Worm (Caenorhabditis elegans) whole organism, L4 larva: ENCODE results near the gene gldi-8.

Source experiments
- D1046.2 ChIP-seq: fragments of 200-800 bp; sonication (Bioruptor generic); IDR thresholded peaks from 2 replicates; pipeline ENCODE4 v1.3.6; 2022; ENCODE audit warnings: missing genetic modification characterization, missing compliant biosample characterization
- T20F7.1 ChIP-seq: fragments of 200-800 bp; sonication (Bioruptor generic); optimal IDR thresholded peaks from 2 replicates; lab custom pipeline; 2018; ENCODE audit warnings: mild to moderate bottlenecking, missing genetic modification characterization, missing compliant biosample characterization
- T26A8.4 ChIP-seq: fragments of 200-800 bp; sonication (Bioruptor generic); IDR thresholded peaks from 2 replicates; pipeline ENCODE4 v1.3.6; 2022; ENCODE audit warnings: missing genetic modification characterization, missing compliant biosample characterization
- Y75B8A.6 ChIP-seq: fragments of 200-800 bp; sonication (Bioruptor generic); IDR thresholded peaks from 2 replicates; pipeline ENCODE4 v1.3.6; 2022; ENCODE audit warnings: missing genetic modification reagents, missing genetic modification characterization, missing compliant biosample characterization
- ZK337.2 ChIP-seq: fragments of 200-800 bp; sonication (Bioruptor generic); IDR thresholded peaks from 2 replicates; pipeline ENCODE4 v1.3.6; 2022; ENCODE audit warnings: missing genetic modification reagents, missing genetic modification characterization, missing compliant biosample characterization
- ZK546.5 ChIP-seq, 2 experiments: sonication (generic microtip); optimal IDR thresholded peaks; 2 replicates each; lab custom pipeline; 2017; ENCODE audit warnings: missing biosample characterization in 2 of 2, missing genetic modification characterization in 2 of 2
- aha-1 ChIP-seq: fragments of 150-350 bp; peaks from one replicate; lab custom pipeline; 2014; ENCODE audit warnings: missing biosample characterization, missing genetic modification characterization
- aly-2 ChIP-seq: sonication (generic microtip); optimal IDR thresholded peaks from 2 replicates; lab custom pipeline; 2018; ENCODE audit warnings: missing biosample characterization, missing genetic modification characterization
- ama-1 ChIP-seq: fragments of 150-350 bp; optimal IDR thresholded peaks from 2 replicates; lab custom pipeline; 2014; ENCODE audit warnings: inconsistent platforms, mixed read lengths
- arid-1 ChIP-seq: fragments of 200-800 bp; sonication (Bioruptor generic); conservative IDR thresholded peaks from 2 replicates; pipeline ENCODE4 v1.3.6; 2022; ENCODE audit warnings: missing genetic modification reagents, missing genetic modification characterization, missing compliant biosample characterization
- ceh-28 ChIP-seq: fragments of 150-350 bp; optimal IDR thresholded peaks from 2 replicates; lab custom pipeline; 2014; ENCODE audit warnings: missing biosample characterization, missing genetic modification reagents, missing genetic modification characterization
- ceh-44 ChIP-seq: fragments of 200-800 bp; sonication (Bioruptor generic); IDR thresholded peaks from 2 replicates; pipeline ENCODE4 v1.3.6; 2022; ENCODE audit warnings: missing genetic modification reagents, missing genetic modification characterization, missing compliant biosample characterization
- ceh-62 ChIP-seq: sonication (generic microtip); optimal IDR thresholded peaks from 2 replicates; lab custom pipeline; 2017; ENCODE audit warnings: missing biosample characterization, missing genetic modification characterization
- cey-2 ChIP-seq: sonication (generic microtip); optimal IDR thresholded peaks from 3 replicates; lab custom pipeline; 2017; ENCODE audit warnings: missing genetic modification characterization, mild to moderate bottlenecking, missing compliant biosample characterization, antibody characterized with exemption, borderline replicate concordance; ENCODE audit not compliant: insufficient read depth
- daf-12 ChIP-seq: fragments of 150-350 bp; optimal IDR thresholded peaks from 2 replicates; lab custom pipeline; 2014; ENCODE audit warnings: missing biosample characterization, missing genetic modification reagents, missing genetic modification characterization
- daf-16 ChIP-seq, 3 experiments: sonication (generic microtip); optimal IDR thresholded peaks; 2 replicates each; lab custom pipeline; 2016 to 2017; ENCODE audit warnings: missing genetic modification characterization in 3 of 3, missing genetic modification reagents in 3 of 3, mild to moderate bottlenecking in 2 of 3, missing compliant biosample characterization in 2 of 3, missing biosample characterization in 1 of 3, moderate library complexity in 1 of 3
- daf-8 ChIP-seq: fragments of 200-800 bp; sonication (Bioruptor generic); IDR thresholded peaks from 2 replicates; pipeline ENCODE4 v1.3.6; 2022; ENCODE audit warnings: missing genetic modification characterization, missing compliant biosample characterization
- dmd-6 ChIP-seq: fragments of 200-800 bp; sonication (Bioruptor generic); IDR thresholded peaks from 2 replicates; pipeline ENCODE4 v1.3.6; 2022; ENCODE audit warnings: missing genetic modification reagents, missing genetic modification characterization, missing compliant biosample characterization
- dmd-8 ChIP-seq: fragments of 200-800 bp; sonication (Bioruptor generic); IDR thresholded peaks from 2 replicates; pipeline ENCODE4 v1.3.6; 2022; ENCODE audit warnings: missing genetic modification characterization, missing compliant biosample characterization
- dpl-1 ChIP-seq: fragments of 150-350 bp; optimal IDR thresholded peaks from 2 replicates; lab custom pipeline; 2014; ENCODE audit warnings: missing biosample characterization, missing genetic modification reagents, missing genetic modification characterization
- dve-1 ChIP-seq: sonication (generic microtip); optimal IDR thresholded peaks from 2 replicates; lab custom pipeline; 2017; ENCODE audit warnings: antibody characterized with exemption, mild to moderate bottlenecking, missing genetic modification characterization, missing compliant biosample characterization; ENCODE audit not compliant: insufficient read depth
- fos-1 ChIP-seq: fragments of 150-350 bp; optimal IDR thresholded peaks from 2 replicates; lab custom pipeline; 2014; ENCODE audit warnings: missing biosample characterization, missing genetic modification characterization
- gei-8 ChIP-seq: fragments of 200-800 bp; sonication (Bioruptor generic); optimal IDR thresholded peaks from 2 replicates; lab custom pipeline; 2018; ENCODE audit warnings: mild to moderate bottlenecking, missing genetic modification characterization, missing compliant biosample characterization
- hlh-11 ChIP-seq: fragments of 200-800 bp; sonication (Bioruptor generic); optimal IDR thresholded peaks from 2 replicates; lab custom pipeline; 2018; ENCODE audit warnings: mild to moderate bottlenecking, missing genetic modification characterization, missing compliant biosample characterization
- lin-15B ChIP-seq: fragments of 150-350 bp; sonication (generic microtip); optimal IDR thresholded peaks from 3 replicates; lab custom pipeline; 2014; ENCODE audit warnings: missing biosample characterization, missing genetic modification characterization
- lin-29 ChIP-seq: fragments of 200-800 bp; sonication (Bioruptor generic); IDR thresholded peaks from 2 replicates; pipeline ENCODE4 v1.3.6; 2022; ENCODE audit warnings: missing genetic modification reagents, missing genetic modification characterization, missing compliant biosample characterization
- lir-3 ChIP-seq: sonication (generic microtip); optimal IDR thresholded peaks from 2 replicates; lab custom pipeline; 2016; ENCODE audit warnings: mild to moderate bottlenecking, missing genetic modification characterization, missing compliant biosample characterization
- lsy-2 ChIP-seq, 2 experiments: fragments of 150-350 bp in 1 of 2; sonication (generic microtip) in 1 of 2; optimal IDR thresholded peaks; 2 replicates each; lab custom pipeline; 2014 to 2017; ENCODE audit warnings: missing biosample characterization in 2 of 2, missing genetic modification characterization in 2 of 2
- madf-9 ChIP-seq: fragments of 200-800 bp; sonication (Bioruptor generic); conservative IDR thresholded peaks from 2 replicates; pipeline ENCODE4 v1.3.6; 2022; ENCODE audit warnings: missing genetic modification reagents, missing genetic modification characterization, missing compliant biosample characterization
- mdl-1 ChIP-seq, 2 experiments: fragments of 150-350 bp in 1 of 2; sonication (generic microtip) in 1 of 2; optimal IDR thresholded peaks; 2 replicates each; lab custom pipeline; 2014 to 2017; ENCODE audit warnings: missing biosample characterization in 2 of 2, missing genetic modification characterization in 2 of 2
- mdt-29 ChIP-seq: fragments of 200-800 bp; sonication (Bioruptor generic); IDR thresholded peaks from 2 replicates; pipeline ENCODE4 v1.3.6; 2022; ENCODE audit warnings: missing genetic modification reagents, missing genetic modification characterization, missing compliant biosample characterization
- mep-1 ChIP-seq: fragments of 150-350 bp; sonication (generic microtip); optimal IDR thresholded peaks from 3 replicates; lab custom pipeline; 2014; ENCODE audit warnings: missing biosample characterization, missing genetic modification characterization
- mes-2 ChIP-seq: sonication (generic microtip); optimal IDR thresholded peaks from 2 replicates; lab custom pipeline; 2016; ENCODE audit warnings: missing genotype, mild to moderate bottlenecking, missing genetic modification characterization, missing compliant biosample characterization; ENCODE audit not compliant: poor library complexity, severe bottlenecking
- mxl-2 ChIP-seq: fragments of 200-800 bp; sonication (Bioruptor generic); conservative IDR thresholded peaks from 2 replicates; pipeline ENCODE4 v1.3.6; 2022; ENCODE audit warnings: missing genetic modification reagents, missing genetic modification characterization, missing compliant biosample characterization
- mxl-3 ChIP-seq: fragments of 200-800 bp; sonication (Bioruptor generic); optimal IDR thresholded peaks from 2 replicates; lab custom pipeline; 2018; ENCODE audit warnings: mild to moderate bottlenecking, missing genetic modification characterization, missing compliant biosample characterization
- nhr-10 ChIP-seq: fragments of 150-350 bp; optimal IDR thresholded peaks from 2 replicates; lab custom pipeline; 2014; ENCODE audit warnings: missing biosample characterization, missing genetic modification characterization
- nhr-11 ChIP-seq: fragments of 150-350 bp; optimal IDR thresholded peaks from 2 replicates; lab custom pipeline; 2014; ENCODE audit warnings: missing biosample characterization, missing genetic modification characterization
- nhr-28 ChIP-seq: fragments of 150-350 bp; optimal IDR thresholded peaks from 2 replicates; lab custom pipeline; 2014; ENCODE audit warnings: missing biosample characterization, missing genetic modification characterization
- nhr-41 ChIP-seq: fragments of 200-800 bp; sonication (Bioruptor generic); IDR thresholded peaks from 2 replicates; pipeline ENCODE4 v1.3.6; 2022; ENCODE audit warnings: missing genetic modification reagents, missing genetic modification characterization, missing compliant biosample characterization
- nhr-42 ChIP-seq: fragments of 200-800 bp; sonication (Bioruptor generic); IDR thresholded peaks from 2 replicates; pipeline ENCODE4 v1.3.6; 2022; ENCODE audit warnings: missing genetic modification characterization, missing compliant biosample characterization
- pqm-1 ChIP-seq: sonication (generic microtip); optimal IDR thresholded peaks from 2 replicates; lab custom pipeline; 2017; ENCODE audit warnings: missing biosample characterization, missing genetic modification characterization
- rbr-2 ChIP-seq: sonication (generic microtip); optimal IDR thresholded peaks from 2 replicates; lab custom pipeline; 2016; ENCODE audit warnings: missing genotype, missing genetic modification characterization, missing compliant biosample characterization
- snpc-1.2 ChIP-seq: fragments of 200-800 bp; sonication (Bioruptor generic); IDR thresholded peaks from 2 replicates; pipeline ENCODE4 v1.3.6; 2022; ENCODE audit warnings: missing genetic modification reagents, missing genetic modification characterization, missing compliant biosample characterization
- tag-97 ChIP-seq: fragments of 200-800 bp; sonication (Bioruptor generic); IDR thresholded peaks from 2 replicates; pipeline ENCODE4 v1.3.6; 2022; ENCODE audit warnings: missing genetic modification characterization, missing compliant biosample characterization
- unc-39 ChIP-seq: sonication (generic microtip); optimal IDR thresholded peaks from 2 replicates; lab custom pipeline; 2017; ENCODE audit warnings: missing biosample characterization, missing genetic modification characterization
- unc-62 ChIP-seq, 3 experiments: fragments of 150-350 bp in 1 of 3; sonication (generic microtip); optimal IDR thresholded peaks in 2 of 3; peaks in 1 of 3; 1 replicate in 1 of 3; 2 replicates in 2 of 3; lab custom pipeline; 2014 to 2017; ENCODE audit warnings: missing biosample characterization in 3 of 3, missing genetic modification characterization in 3 of 3, missing genetic modification reagents in 3 of 3, missing genotype in 1 of 3
- vab-7 ChIP-seq: fragments of 200-800 bp; sonication (Bioruptor generic); IDR thresholded peaks from 2 replicates; pipeline ENCODE4 v1.3.6; 2022; ENCODE audit warnings: missing genetic modification reagents, missing genetic modification characterization, missing compliant biosample characterization
- zag-1 ChIP-seq: fragments of 150-350 bp; optimal IDR thresholded peaks from 2 replicates; lab custom pipeline; 2014; ENCODE audit warnings: missing biosample characterization, missing genetic modification characterization
- zfp-2 ChIP-seq: sonication (generic microtip); optimal IDR thresholded peaks from 2 replicates; lab custom pipeline; 2016; ENCODE audit warnings: mild to moderate bottlenecking, missing genetic modification characterization, missing compliant biosample characterization

gldi-8 gene

ce11 chrIII:12549657-12550056, 49.9 kb downstream of the gldi-8 start (continued):
- TF ChIP-seq aha-1 (tag; lab: Kevin White, UChicago) (peak; percentile 8), ceh-62 (tag; lab: Kevin White, UChicago) (no peak), lin-29 (GFP tag; lab: Robert Waterston, UW) (no peak), dpl-1 (GFP tag; lab: Kevin White, UChicago) (peak; percentile 44), mdl-1 (tag; optimal IDR thresholded peaks at IDR 0.05; lab: Kevin White, UChicago) (peak; percentile 53 to 82), gei-8 (GFP tag; lab: Kevin White, UChicago) (no peak), mep-1 (tag; lab: Kevin White, UChicago) (peak; percentile 78), lsy-2 (tag; optimal IDR thresholded peaks at IDR 0.05; lab: Kevin White, UChicago) (peak; percentile 9 to 73), zfp-2 (tag; lab: Kevin White, UChicago) (no peak)

DNA sequence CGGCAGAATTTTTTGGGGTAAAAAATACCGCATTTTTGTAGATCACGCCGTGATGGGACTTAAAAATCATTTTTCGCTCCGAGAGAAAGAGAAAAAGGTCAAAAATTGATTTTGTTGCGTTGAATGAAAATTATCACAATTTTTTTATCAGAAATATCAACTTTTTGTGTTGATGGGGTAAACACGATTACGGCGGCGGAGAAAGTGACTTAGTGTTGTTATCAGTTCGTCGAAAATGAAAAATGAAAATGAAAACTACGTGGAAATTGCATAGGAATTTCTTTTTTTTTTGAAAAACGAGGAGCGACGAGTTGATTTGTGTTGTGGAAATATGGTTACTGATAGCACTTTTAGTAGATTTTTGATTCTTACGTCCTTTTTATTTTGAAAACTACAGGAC, 51.1 kb downstream of the gldi-8 start:
- TF ChIP-seq cey-2 (tag; lab: Kevin White, UChicago) = no peak
- no peak for TF ChIP-seq unc-62 (GFP tag; optimal IDR thresholded peaks at IDR 0.05 in 1 of 2; lab: Kevin White, UChicago)
- TF ChIP-seq unc-62 (tag; optimal IDR thresholded peaks at IDR 0.05; lab: Kevin White, UChicago) = no peak
- no peak for TF ChIP-seq ceh-28
- TF ChIP-seq ZK546.5 (tag; optimal IDR thresholded peaks at IDR 0.05; lab: Kevin White, UChicago) = no peak
- no peak for TF ChIP-seq T20F7.1
- TF ChIP-seq nhr-11 = no peak
- TF ChIP-seq nhr-42 (GFP tag; lab: Robert Waterston, UW) = no peak
- peak; percentile 51 for TF ChIP-seq dve-1 (tag; lab: Kevin White, UChicago)
- no peak for TF ChIP-seq tag-97 (GFP tag; lab: Robert Waterston, UW)
- TF ChIP-seq lin-15B (tag; lab: Kevin White, UChicago) = no peak
- no peak for TF ChIP-seq arid-1 (GFP tag; lab: Robert Waterston, UW)
- no peak for TF ChIP-seq fos-1 (tag; lab: Kevin White, UChicago)
- TF ChIP-seq pqm-1 = peak; percentile 76
- no peak for TF ChIP-seq nhr-10 (tag; lab: Kevin White, UChicago)
- peak; percentile 43 for TF ChIP-seq mxl-3 (GFP tag; lab: Kevin White, UChicago)
- no peak for TF ChIP-seq T26A8.4 (GFP tag; lab: Robert Waterston, UW)
- no peak for TF ChIP-seq Y75B8A.6 (GFP tag; lab: Robert Waterston, UW)
- TF ChIP-seq daf-16 (GFP tag; optimal IDR thresholded peaks at IDR 0.05; lab: Kevin White, UChicago) = no peak
- peak; percentile 94 for TF ChIP-seq daf-16 (tag; optimal IDR thresholded peaks at IDR 0.05; lab: Kevin White, UChicago)
- TF ChIP-seq ceh-62 (tag; lab: Kevin White, UChicago) = no peak
- TF ChIP-seq zag-1 (tag; lab: Kevin White, UChicago) = no peak
- TF ChIP-seq nhr-28 (tag; lab: Kevin White, UChicago) = peak; percentile 79
- no peak for TF ChIP-seq zfp-2 (tag; lab: Kevin White, UChicago)
- no peak for TF ChIP-seq D1046.2 (GFP tag; lab: Robert Waterston, UW)
- TF ChIP-seq dpl-1 (GFP tag; lab: Kevin White, UChicago) = no peak
- no peak for TF ChIP-seq rbr-2 (tag; lab: Kevin White, UChicago)
- no peak for TF ChIP-seq ama-1 (lab: Kevin White, UChicago)
- no peak for TF ChIP-seq vab-7 (GFP tag; lab: Robert Waterston, UW)
- no peak for TF ChIP-seq snpc-1.2
- no peak for TF ChIP-seq nhr-41 (GFP tag; lab: Robert Waterston, UW)
- TF ChIP-seq aly-2 = no peak
- peak; percentile 53 for TF ChIP-seq dmd-6 (GFP tag; lab: Robert Waterston, UW)
- TF ChIP-seq mdl-1 (tag; optimal IDR thresholded peaks at IDR 0.05; lab: Kevin White, UChicago) = no peak
- no peak for TF ChIP-seq ZK337.2 (GFP tag; lab: Robert Waterston, UW)
- TF ChIP-seq mdt-29 (GFP tag; lab: Robert Waterston, UW) = no peak
- TF ChIP-seq daf-12 = no peak
- TF ChIP-seq mxl-2 (GFP tag; lab: Robert Waterston, UW) = no peak
- TF ChIP-seq unc-39 (tag; lab: Kevin White, UChicago) = no peak
- no peak for TF ChIP-seq daf-8
- peak; percentile 60 for TF ChIP-seq hlh-11 (tag; lab: Kevin White, UChicago)
- TF ChIP-seq madf-9 (GFP tag; lab: Robert Waterston, UW) = no peak
- TF ChIP-seq lir-3 (tag; lab: Kevin White, UChicago) = no peak
- no peak for TF ChIP-seq ceh-44 (GFP tag; lab: Robert Waterston, UW)
- no peak for TF ChIP-seq dmd-8 (GFP tag; lab: Robert Waterston, UW)
- no peak for TF ChIP-seq mes-2 (tag; lab: Kevin White, UChicago)
